Worm (Caenorhabditis elegans) whole organism, L2 larva: ENCODE results near the gene Y47D7A.15.

Experiments used
- C34F6.9 ChIP-seq: fragments of 150-350 bp; optimal IDR thresholded peaks from 2 replicates; lab custom pipeline; 2014; ENCODE audit warnings: missing biosample characterization, missing genetic modification characterization
- F13H6.1 ChIP-seq: sonication (generic microtip); optimal IDR thresholded peaks from 2 replicates; lab custom pipeline; 2016; ENCODE audit warnings: missing genetic modification characterization, missing compliant biosample characterization
- ZK546.5 ChIP-seq: sonication (generic microtip); optimal IDR thresholded peaks from 2 replicates; lab custom pipeline; 2017; ENCODE audit warnings: missing biosample characterization, missing genetic modification characterization
- alr-1 ChIP-seq: fragments of 150-350 bp; optimal IDR thresholded peaks from 2 replicates; lab custom pipeline; 2014; ENCODE audit warnings: missing biosample characterization, missing genetic modification characterization
- aly-2 ChIP-seq: fragments of 150-350 bp; optimal IDR thresholded peaks from 2 replicates; lab custom pipeline; 2014; ENCODE audit warnings: missing biosample characterization, missing genetic modification characterization
- blmp-1 ChIP-seq: sonication (generic microtip); optimal IDR thresholded peaks from 2 replicates; lab custom pipeline; 2017; ENCODE audit warnings: missing genetic modification characterization, mild to moderate bottlenecking, missing compliant biosample characterization, antibody characterized with exemption, moderate library complexity; ENCODE audit not compliant: insufficient read depth
- ceh-16 ChIP-seq: fragments of 150-350 bp; optimal IDR thresholded peaks from 2 replicates; lab custom pipeline; 2014; ENCODE audit warnings: missing biosample characterization, missing genetic modification characterization
- ceh-82 ChIP-seq: fragments of 150-350 bp; optimal IDR thresholded peaks from 2 replicates; lab custom pipeline; 2014; ENCODE audit warnings: missing biosample characterization, missing genetic modification characterization
- dmd-4 ChIP-seq: sonication (generic microtip); optimal IDR thresholded peaks from 2 replicates; lab custom pipeline; 2017; ENCODE audit warnings: missing biosample characterization, missing genetic modification characterization
- egl-27 ChIP-seq: sonication (generic microtip); optimal IDR thresholded peaks from 3 replicates; lab custom pipeline; 2017; ENCODE audit warnings: missing biosample characterization, missing genetic modification reagents, missing genetic modification characterization
- elt-3 ChIP-seq: sonication (generic microtip); optimal IDR thresholded peaks from 2 replicates; lab custom pipeline; 2017; ENCODE audit warnings: missing biosample characterization, missing genetic modification characterization
- fos-1 ChIP-seq: fragments of 150-350 bp; optimal IDR thresholded peaks from 2 replicates; lab custom pipeline; 2014; ENCODE audit warnings: missing biosample characterization, missing genetic modification characterization
- lin-11 ChIP-seq: fragments of 150-350 bp; sonication (generic microtip); optimal IDR thresholded peaks from 2 replicates; lab custom pipeline; 2014; ENCODE audit warnings: missing biosample characterization, missing genetic modification characterization, inconsistent platforms, mixed read lengths
- lin-13 ChIP-seq: fragments of 150-350 bp; optimal IDR thresholded peaks from 2 replicates; lab custom pipeline; 2014; ENCODE audit warnings: missing biosample characterization, missing genetic modification reagents, missing genetic modification characterization
- lsy-2 ChIP-seq, 2 experiments: fragments of 150-350 bp in 1 of 2; sonication (generic microtip) in 1 of 2; optimal IDR thresholded peaks; 2 replicates each; lab custom pipeline; 2014 to 2017; ENCODE audit warnings: missing biosample characterization in 2 of 2, missing genetic modification characterization in 2 of 2
- mab-5 ChIP-seq: fragments of 150-350 bp; optimal IDR thresholded peaks from 2 replicates; lab custom pipeline; 2014; ENCODE audit warnings: missing biosample characterization, missing genetic modification characterization
- mbf-1 ChIP-seq: sonication (generic microtip); optimal IDR thresholded peaks from 2 replicates; lab custom pipeline; 2017; ENCODE audit warnings: missing biosample characterization, missing genetic modification characterization
- mdl-1 ChIP-seq, 2 experiments: fragments of 150-350 bp in 1 of 2; sonication (generic microtip) in 1 of 2; optimal IDR thresholded peaks; 2 replicates each; lab custom pipeline; 2017; ENCODE audit warnings: missing biosample characterization in 2 of 2, missing genetic modification characterization in 2 of 2
- nhr-11 ChIP-seq: fragments of 150-350 bp; optimal IDR thresholded peaks from 2 replicates; lab custom pipeline; 2014; ENCODE audit warnings: missing biosample characterization, missing genetic modification characterization
- nhr-12 ChIP-seq: fragments of 150-350 bp; optimal IDR thresholded peaks from 2 replicates; lab custom pipeline; 2014; ENCODE audit warnings: missing biosample characterization, missing genetic modification characterization
- nhr-129 ChIP-seq: fragments of 150-350 bp; optimal IDR thresholded peaks from 2 replicates; lab custom pipeline; 2014; ENCODE audit warnings: missing biosample characterization, missing genetic modification characterization
- nhr-23 ChIP-seq: fragments of 150-350 bp; optimal IDR thresholded peaks from 2 replicates; lab custom pipeline; 2014; ENCODE audit warnings: missing biosample characterization, missing genetic modification reagents, missing genetic modification characterization
- nhr-237 ChIP-seq: fragments of 150-350 bp; optimal IDR thresholded peaks from 2 replicates; lab custom pipeline; 2014; ENCODE audit warnings: missing biosample characterization, missing genetic modification characterization
- nhr-25 ChIP-seq: fragments of 150-350 bp; sonication (generic microtip); optimal IDR thresholded peaks from 3 replicates; lab custom pipeline; 2014; ENCODE audit warnings: missing biosample characterization, missing genetic modification characterization
- nhr-6 ChIP-seq: fragments of 150-350 bp; optimal IDR thresholded peaks from 2 replicates; lab custom pipeline; 2014; ENCODE audit warnings: missing biosample characterization, missing genetic modification characterization
- peb-1 ChIP-seq: fragments of 150-350 bp; optimal IDR thresholded peaks from 2 replicates; lab custom pipeline; 2014; ENCODE audit warnings: missing biosample characterization, missing genetic modification characterization
- sem-4 ChIP-seq: fragments of 150-350 bp; optimal IDR thresholded peaks from 2 replicates; lab custom pipeline; 2014; ENCODE audit warnings: missing biosample characterization, missing genetic modification reagents, missing genetic modification characterization
- sma-3 ChIP-seq: sonication (generic microtip); optimal IDR thresholded peaks from 2 replicates; lab custom pipeline; 2016; ENCODE audit warnings: missing genetic modification reagents, missing genetic modification characterization, missing compliant biosample characterization
- sma-9 ChIP-seq, 2 experiments: fragments of 150-350 bp in 1 of 2; sonication (generic microtip) in 1 of 2; optimal IDR thresholded peaks; 2 replicates each; lab custom pipeline; 2014 to 2016; ENCODE audit warnings: missing genetic modification characterization in 2 of 2, mild to moderate bottlenecking in 1 of 2, missing biosample characterization in 1 of 2, missing compliant biosample characterization in 1 of 2, missing genetic modification reagents in 1 of 2, moderate library complexity in 1 of 2
- snpc-4 ChIP-seq: fragments of 150-350 bp; optimal IDR thresholded peaks from 2 replicates; lab custom pipeline; 2014; ENCODE audit warnings: missing biosample characterization, missing genetic modification characterization
- unc-39 ChIP-seq: fragments of 150-350 bp; optimal IDR thresholded peaks from 2 replicates; lab custom pipeline; 2014; ENCODE audit warnings: missing biosample characterization, missing genetic modification characterization
- unc-62 ChIP-seq: fragments of 150-350 bp; optimal IDR thresholded peaks from 2 replicates; lab custom pipeline; 2014; ENCODE audit warnings: missing biosample characterization, missing genetic modification reagents, missing genetic modification characterization
- zag-1 ChIP-seq: fragments of 150-350 bp; optimal IDR thresholded peaks from 2 replicates; lab custom pipeline; 2014; ENCODE audit warnings: missing biosample characterization, missing genetic modification characterization
- ztf-1 ChIP-seq: fragments of 200-800 bp; sonication (Bioruptor generic); conservative IDR thresholded peaks from 2 replicates; pipeline ENCODE4 v1.3.6; 2022; ENCODE audit warnings: missing genetic modification characterization, missing compliant biosample characterization
- ztf-11 ChIP-seq: sonication (generic microtip); optimal IDR thresholded peaks from 2 replicates; lab custom pipeline; 2017; ENCODE audit warnings: missing biosample characterization, missing genetic modification characterization
- ztf-4 ChIP-seq: fragments of 150-350 bp; optimal IDR thresholded peaks from 2 replicates; lab custom pipeline; 2014; ENCODE audit warnings: missing biosample characterization, missing genetic modification characterization

Y47D7A.15 gene

ce11 chrV:4407519-4407918 lies 25.5 kb downstream of the Y47D7A.15 start, which contains the start of gene nhr-118:
nhr-118 (plus strand) TSS chrV:4407819.
- no peak for TF ChIP-seq nhr-129
- no peak for TF ChIP-seq C34F6.9 (tag; lab: Kevin White, UChicago)
- no peak for TF ChIP-seq blmp-1 (tag; lab: Kevin White, UChicago)
- no peak for TF ChIP-seq peb-1 (tag; lab: Kevin White, UChicago)
- TF ChIP-seq nhr-23 (tag; lab: Kevin White, UChicago) = no peak
- no peak for TF ChIP-seq sma-9 (GFP tag; optimal IDR thresholded peaks at IDR 0.05; lab: Kevin White, UChicago)
- TF ChIP-seq sma-9 (tag; optimal IDR thresholded peaks at IDR 0.05; lab: Kevin White, UChicago) = no peak
- no peak for TF ChIP-seq snpc-4 (tag; lab: Kevin White, UChicago)
- no peak for TF ChIP-seq zag-1
- TF ChIP-seq mab-5 (tag; lab: Kevin White, UChicago) = no peak
- no peak for TF ChIP-seq lsy-2 (tag; optimal IDR thresholded peaks at IDR 0.05; lab: Kevin White, UChicago)

- TF ChIP-seq snpc-4 (tag; lab: Kevin White, UChicago) (no peak), ZK546.5 (no peak), nhr-11 (tag; lab: Kevin White, UChicago) (no peak), fos-1 (no peak), mab-5 (tag; lab: Kevin White, UChicago) (no peak), peb-1 (tag; lab: Kevin White, UChicago) (no peak), sma-3 (no peak), unc-62 (GFP tag; lab: Kevin White, UChicago) (no peak), unc-39 (tag; lab: Kevin White, UChicago) (no peak), aly-2 (no peak), dmd-4 (tag; lab: Kevin White, UChicago) (no peak), mdl-1 (tag; optimal IDR thresholded peaks at IDR 0.05; lab: Kevin White, UChicago) (no peak), zag-1 (no peak), ztf-1 (no peak), nhr-25 (no peak), lin-13 (no peak), sem-4 (tag; lab: Kevin White, UChicago) (no peak), nhr-23 (tag; lab: Kevin White, UChicago) (no peak), elt-3 (no peak), lsy-2 (tag; optimal IDR thresholded peaks at IDR 0.05; lab: Kevin White, UChicago) (no peak)
Measured at ce11 chrV:4401865-4402264, 31.1 kb downstream of the Y47D7A.15 start, which contains the start of gene F13A2.5. F13A2.5 (minus strand) TSS chrV:4401965.

ce11 chrV:4400118-4400517 lies 32.9 kb downstream of the Y47D7A.15 start, which contains the start of gene F13A2.4:
F13A2.4 (minus strand) TSS chrV:4400218.
- TF ChIP-seq nhr-129 (no peak), lin-11 (no peak), alr-1 (tag; lab: Kevin White, UChicago) (no peak), nhr-12 (tag; lab: Kevin White, UChicago) (no peak), mdl-1 (tag; optimal IDR thresholded peaks at IDR 0.05; lab: Kevin White, UChicago) (no peak), ztf-4 (tag; lab: Kevin White, UChicago) (no peak)

- TF ChIP-seq ztf-11 (tag; lab: Kevin White, UChicago) = no peak
- TF ChIP-seq mdl-1 (tag; optimal IDR thresholded peaks at IDR 0.05; lab: Kevin White, UChicago) = no peak
- no peak for TF ChIP-seq mbf-1 (tag; lab: Kevin White, UChicago)
Measured at ce11 chrV:4398884-4399283, 34.1 kb downstream of the Y47D7A.15 start.

ce11 chrV:4398127-4398526 lies 34.9 kb downstream of the Y47D7A.15 start:
- TF ChIP-seq sem-4 (tag; lab: Kevin White, UChicago) (no peak), mdl-1 (tag; optimal IDR thresholded peaks at IDR 0.05; lab: Kevin White, UChicago) (no peak), ceh-82 (no peak), aly-2 (no peak), egl-27 (tag; lab: Kevin White, UChicago) (no peak), alr-1 (tag; lab: Kevin White, UChicago) (no peak)

ce11 chrV:4396257-4396656 lies 36.7 kb downstream of the Y47D7A.15 start, which contains the start of gene F13A2.3:
F13A2.3 (minus strand) TSS chrV:4396357.
- TF ChIP-seq nhr-237 (tag; lab: Kevin White, UChicago) (no peak), snpc-4 (tag; lab: Kevin White, UChicago) (no peak), mdl-1 (tag; optimal IDR thresholded peaks at IDR 0.05; lab: Kevin White, UChicago) (no peak), peb-1 (tag; lab: Kevin White, UChicago) (no peak), sem-4 (tag; lab: Kevin White, UChicago) (no peak), nhr-6 (no peak), fos-1 (no peak), ceh-16 (tag; lab: Kevin White, UChicago) (no peak), F13H6.1 (tag; lab: Kevin White, UChicago) (no peak), dmd-4 (tag; lab: Kevin White, UChicago) (no peak), mab-5 (tag; lab: Kevin White, UChicago) (no peak), lsy-2 (tag; optimal IDR thresholded peaks at IDR 0.05; lab: Kevin White, UChicago) (no peak), egl-27 (tag; lab: Kevin White, UChicago) (no peak)
